Worm (Caenorhabditis elegans): ENCODE data around the gene col-104.

Gene col-104

ce11 chrIV:1355147-1355546, at the start of gene col-104:
TSS of gene col-104 (minus strand) at chrIV:1355305.
- TF ChIP-seq madf-2 (tag; optimal IDR thresholded peaks at IDR 0.05) (no peak), ceh-48 (tag; optimal IDR thresholded peaks at IDR 0.05) (peak; percentile 14)

ce11 chrIV:1403960-1404359, 48.9 kb upstream of the col-104 start:
- TF ChIP-seq F13H6.1 (tag; optimal IDR thresholded peaks at IDR 0.05) = no peak
- TF ChIP-seq rnt-1 (tag; optimal IDR thresholded peaks at IDR 0.05) = no peak
- TF ChIP-seq fkh-6 (tag; optimal IDR thresholded peaks at IDR 0.05) = no peak

ce11 chrIV:1400016-1400415, 44.9 kb upstream of the col-104 start:
- TF ChIP-seq ceh-9 (tag; optimal IDR thresholded peaks at IDR 0.05) (no peak), ceh-48 (tag; optimal IDR thresholded peaks at IDR 0.05) (peak; percentile 22)

ce11 chrIV:1397895-1398294, 42.8 kb upstream of the col-104 start:
- TF ChIP-seq odd-2 (tag; optimal IDR thresholded peaks at IDR 0.05) (no peak), hlh-30 (tag; optimal IDR thresholded peaks at IDR 0.05; ENCODE audit: insufficient read depth) (no peak), sox-4 (tag; optimal IDR thresholded peaks at IDR 0.05) (no peak), lin-11 (tag; optimal IDR thresholded peaks at IDR 0.05) (no peak), ceh-48 (tag; optimal IDR thresholded peaks at IDR 0.05) (no peak), pat-9 (tag; optimal IDR thresholded peaks at IDR 0.05) (no peak), nhr-232 (tag; optimal IDR thresholded peaks at IDR 0.05) (no peak), C08G9.2 (tag; optimal IDR thresholded peaks at IDR 0.05) (no peak)

DNA sequence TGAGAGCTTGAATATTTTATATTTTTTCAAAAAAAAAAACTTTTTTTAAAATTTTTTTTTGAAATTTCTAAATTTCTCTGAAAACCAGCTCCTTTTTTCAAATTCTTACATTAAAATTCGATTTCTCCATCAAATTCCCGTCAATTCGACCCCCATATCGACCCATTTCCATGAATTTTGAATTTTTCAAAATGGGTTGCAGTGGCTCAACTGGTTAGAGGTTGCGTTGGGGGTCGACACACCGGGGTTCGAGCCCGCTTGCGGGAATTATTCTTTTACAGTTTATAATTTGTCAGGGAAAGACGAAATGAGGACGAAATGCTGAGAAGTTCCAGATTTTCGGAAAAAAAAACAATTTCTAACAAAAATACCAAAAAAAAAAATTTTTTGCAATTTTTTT, 39.0 kb upstream of the col-104 start:
- TF ChIP-seq hlh-30 (tag; optimal IDR thresholded peaks at IDR 0.05; ENCODE audit: insufficient read depth) (no peak), ceh-31 (tag; optimal IDR thresholded peaks at IDR 0.05) (no peak)

DNA sequence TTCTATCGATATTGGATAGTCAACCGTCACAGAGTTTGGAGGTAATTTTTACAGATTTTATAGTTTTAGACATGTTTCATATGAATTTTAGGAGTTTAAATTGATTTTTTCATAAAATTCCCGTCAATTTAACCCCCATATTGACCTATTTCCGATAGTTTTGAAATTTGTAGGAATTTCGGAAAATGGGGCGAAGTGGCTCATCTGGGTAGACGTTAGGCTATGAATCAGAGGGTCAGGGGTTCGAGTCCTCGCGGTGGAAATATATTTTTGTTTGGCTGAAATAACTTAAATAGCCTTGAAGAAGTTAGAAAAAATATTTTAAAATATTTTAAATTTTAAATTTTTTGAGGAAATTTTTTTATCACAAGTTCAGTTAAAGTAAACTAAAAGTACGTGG, 36.3 kb upstream of the col-104 start:
- no peak for TF ChIP-seq lim-6 (tag; optimal IDR thresholded peaks at IDR 0.05)
- no peak for TF ChIP-seq tbx-7 (tag; optimal IDR thresholded peaks at IDR 0.05)
- TF ChIP-seq pha-4 (tag; optimal IDR thresholded peaks at IDR 0.05) = no peak
- TF ChIP-seq hlh-13 (GFP tag; optimal IDR thresholded peaks at IDR 0.05) = no peak
- TF ChIP-seq syd-9 (tag; optimal IDR thresholded peaks at IDR 0.05) = no peak
- TF ChIP-seq pqm-1 (tag; optimal IDR thresholded peaks at IDR 0.05) = no peak
- no peak for TF ChIP-seq che-1 (tag; optimal IDR thresholded peaks at IDR 0.05)
- no peak for TF ChIP-seq ref-2 (tag; optimal IDR thresholded peaks at IDR 0.05)
- TF ChIP-seq elt-2 (tag; optimal IDR thresholded peaks at IDR 0.05) = no peak
- TF ChIP-seq ama-1 (optimal IDR thresholded peaks at IDR 0.05) = no peak
- TF ChIP-seq C38D4.7 (GFP tag; optimal IDR thresholded peaks at IDR 0.05) = no peak
- no peak for TF ChIP-seq ets-4 (tag; optimal IDR thresholded peaks at IDR 0.05)
- TF ChIP-seq Y22D7AL.16 (tag; optimal IDR thresholded peaks at IDR 0.05) = no peak

ce11 chrIV:1390102-1390501, 35.0 kb upstream of the col-104 start:
- TF ChIP-seq pqm-1 (tag; optimal IDR thresholded peaks at IDR 0.05) = no peak
- no peak for TF ChIP-seq syd-9 (tag; optimal IDR thresholded peaks at IDR 0.05)
- no peak for TF ChIP-seq ztf-16 (tag; optimal IDR thresholded peaks at IDR 0.05)
- no peak for TF ChIP-seq che-1 (tag; optimal IDR thresholded peaks at IDR 0.05)
- no peak for TF ChIP-seq ama-1 (optimal IDR thresholded peaks at IDR 0.05)
- TF ChIP-seq ceh-34 (tag; optimal IDR thresholded peaks at IDR 0.05) = no peak
- no peak for TF ChIP-seq nhr-232 (tag; optimal IDR thresholded peaks at IDR 0.05)
- TF ChIP-seq T23F11.4 (GFP tag; optimal IDR thresholded peaks at IDR 0.05) = no peak
- TF ChIP-seq pha-2 (tag; optimal IDR thresholded peaks at IDR 0.05) = no peak
- TF ChIP-seq lin-11 (tag; optimal IDR thresholded peaks at IDR 0.05) = no peak
- TF ChIP-seq unc-3 (GFP tag; conservative IDR thresholded peaks at IDR 0.05) = no peak
- no peak for TF ChIP-seq unc-3 (tag; optimal IDR thresholded peaks at IDR 0.05)
- no peak for TF ChIP-seq ceh-18 (tag; optimal IDR thresholded peaks at IDR 0.05)
- no peak for TF ChIP-seq F13H6.1 (tag; optimal IDR thresholded peaks at IDR 0.05)
- TF ChIP-seq C08G9.2 (tag; optimal IDR thresholded peaks at IDR 0.05) = no peak
- TF ChIP-seq rnt-1 (tag; optimal IDR thresholded peaks at IDR 0.05) = no peak
- no peak for TF ChIP-seq ceh-14 (tag; optimal IDR thresholded peaks at IDR 0.05)
